Worm (Caenorhabditis elegans): ENCODE measurements around the gene ZK673.2.

The ZK673.2 gene

DNA sequence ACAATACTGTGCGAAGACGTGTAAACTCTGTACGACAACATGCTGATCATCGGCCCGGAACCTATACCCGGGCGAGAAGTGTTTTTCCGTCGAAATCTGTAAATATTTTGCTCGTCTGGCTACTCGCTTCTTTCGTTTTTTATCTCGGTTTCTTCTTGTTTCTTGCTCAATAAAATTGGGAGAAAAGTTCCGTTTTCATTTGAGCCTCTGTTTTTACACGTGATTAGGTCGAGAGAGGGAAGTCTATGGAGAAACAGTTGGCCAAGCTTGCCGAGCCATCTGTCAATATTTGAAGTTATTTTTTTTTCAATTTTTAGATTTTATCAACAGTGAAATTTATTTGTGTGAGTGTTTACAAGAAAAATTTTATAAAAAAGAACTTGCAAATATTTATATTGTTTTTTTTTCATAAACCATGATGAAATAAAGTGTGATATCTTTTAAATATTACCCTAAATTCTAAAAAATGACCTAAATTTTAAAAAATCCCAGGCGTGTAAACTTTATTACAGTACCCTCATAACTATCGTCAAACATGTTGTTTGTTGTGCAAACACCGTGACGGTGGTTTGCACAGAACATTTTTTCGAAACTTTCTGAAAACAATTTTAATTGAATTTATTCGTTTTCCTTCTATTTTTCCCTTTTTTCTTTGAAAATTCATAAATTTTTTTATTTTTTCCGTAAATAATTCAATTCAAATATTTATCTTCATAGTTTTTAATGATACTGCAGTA is 2.9 kb upstream of the ZK673.2 start (continued):
- no peak for TF ChIP-seq fkh-10 (GFP tag; optimal IDR thresholded peaks at IDR 0.05)

ce11 chrII:10445738-10446137 is 2.3 kb upstream of the ZK673.2 start:
- no peak for TF ChIP-seq ceh-24 (tag; optimal IDR thresholded peaks at IDR 0.05)
- TF ChIP-seq nfya-1 (tag; optimal IDR thresholded peaks at IDR 0.05): peak; percentile 20
- TF ChIP-seq elt-2 (tag; optimal IDR thresholded peaks at IDR 0.05): peak; percentile 15

DNA sequence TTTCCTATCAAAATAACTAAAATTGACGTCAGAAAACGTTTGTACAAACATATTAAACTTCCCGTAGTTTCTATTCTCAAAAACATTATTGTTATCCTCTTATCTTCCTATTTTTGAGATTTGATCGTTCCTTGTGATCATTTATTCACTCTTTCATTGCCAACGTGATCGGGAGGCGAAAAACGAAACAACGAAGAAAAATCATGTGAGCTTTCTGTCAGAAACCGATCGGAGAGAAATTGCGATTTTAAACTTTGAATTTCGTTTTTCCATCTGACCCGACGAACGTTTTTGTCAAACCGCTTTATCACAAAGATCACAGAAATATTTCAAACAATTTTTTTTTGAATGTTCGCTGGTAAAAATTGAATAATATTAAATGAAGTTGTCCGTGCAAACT is 1.8 kb upstream of the ZK673.2 start:
- TF ChIP-seq unc-86 (tag; optimal IDR thresholded peaks at IDR 0.05) (no peak), mec-3 (tag; optimal IDR thresholded peaks at IDR 0.05; ENCODE audit: borderline replicate concordance) (no peak), Y22D7AL.16 (tag; optimal IDR thresholded peaks at IDR 0.05) (no peak), che-1 (tag; optimal IDR thresholded peaks at IDR 0.05) (no peak), K02D7.2 (tag; optimal IDR thresholded peaks at IDR 0.05) (no peak), hlh-6 (tag; optimal IDR thresholded peaks at IDR 0.05) (no peak), ceh-19 (GFP tag; optimal IDR thresholded peaks at IDR 0.05) (no peak), sdc-2 (tag; optimal IDR thresholded peaks at IDR 0.05) (no peak), sox-2 (GFP tag; IDR thresholded peaks at IDR 0.05) (no peak), K09A11.1 (tag; optimal IDR thresholded peaks at IDR 0.05; ENCODE audit: insufficient read depth) (no peak), ama-1 (optimal IDR thresholded peaks at IDR 0.05) (no peak), elt-4 (tag; optimal IDR thresholded peaks at IDR 0.05) (no peak), ceh-30 (tag; optimal IDR thresholded peaks at IDR 0.05) (no peak), ets-4 (tag; optimal IDR thresholded peaks at IDR 0.05) (no peak), gmeb-2 (tag; optimal IDR thresholded peaks at IDR 0.05) (no peak), unc-3 (GFP tag; conservative IDR thresholded peaks at IDR 0.05) (no peak), unc-3 (tag; optimal IDR thresholded peaks at IDR 0.05) (no peak), ceh-22 (tag; optimal IDR thresholded peaks at IDR 0.05) (no peak)

DNA sequence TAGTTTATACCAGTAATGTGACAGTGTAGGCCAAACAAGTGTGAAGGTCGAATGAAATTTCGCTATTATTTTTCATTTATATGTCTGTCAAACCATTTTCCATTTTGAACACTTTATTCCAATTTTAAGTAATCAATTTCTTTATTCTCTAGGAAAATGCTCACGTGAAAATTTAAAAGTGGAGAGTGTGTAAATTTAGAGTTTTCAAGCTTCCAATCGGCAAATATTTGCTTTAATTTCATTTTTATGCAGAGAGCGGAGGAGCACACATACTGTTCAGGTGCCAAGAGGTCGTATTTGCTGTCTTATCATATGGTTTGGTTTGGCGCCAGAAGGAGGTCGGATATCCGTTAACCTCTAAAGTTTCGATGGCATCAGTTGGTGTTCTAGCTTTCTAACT is 1.3 kb upstream of the ZK673.2 start:
- no peak for TF ChIP-seq ets-4 (tag; optimal IDR thresholded peaks at IDR 0.05)
- no peak for TF ChIP-seq C38D4.7 (GFP tag; optimal IDR thresholded peaks at IDR 0.05)
- no peak for TF ChIP-seq elt-4 (tag; optimal IDR thresholded peaks at IDR 0.05)
- TF ChIP-seq T23F11.4 (GFP tag; optimal IDR thresholded peaks at IDR 0.05): no peak
- TF ChIP-seq ceh-30 (tag; optimal IDR thresholded peaks at IDR 0.05): no peak
- no peak for TF ChIP-seq ztf-16 (tag; optimal IDR thresholded peaks at IDR 0.05)

DNA sequence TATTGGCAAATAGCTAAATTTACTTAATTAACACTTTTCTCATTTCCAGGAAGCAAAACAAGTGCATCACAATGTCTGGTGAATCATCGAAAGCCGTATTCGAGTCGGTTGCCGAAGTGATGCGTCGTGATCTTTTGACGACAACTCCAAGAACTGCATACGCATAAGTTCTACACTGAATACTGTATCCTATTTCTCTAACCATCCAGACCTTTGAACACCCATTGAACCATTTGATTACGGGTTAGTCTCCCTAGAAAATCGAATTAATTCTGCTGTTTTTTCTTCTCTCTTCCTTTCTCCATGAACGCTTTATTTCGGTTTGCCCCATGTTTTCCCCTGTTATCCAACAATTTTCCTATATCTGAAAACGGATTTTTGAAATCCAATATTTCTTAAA is 1.6 kb downstream of the ZK673.2 start, which contains the start of gene lin-56:
TSS of gene lin-56 (plus strand) at position 301 of the 400 bp plus-strand sequence.
- TF ChIP-seq lim-6 (tag; optimal IDR thresholded peaks at IDR 0.05) (no peak), rnt-1 (tag; optimal IDR thresholded peaks at IDR 0.05) (no peak), ceh-24 (tag; optimal IDR thresholded peaks at IDR 0.05) (no peak), C08G9.2 (tag; optimal IDR thresholded peaks at IDR 0.05) (no peak), pros-1 (tag; optimal IDR thresholded peaks at IDR 0.05) (no peak), fkh-6 (tag; optimal IDR thresholded peaks at IDR 0.05) (no peak), syd-9 (tag; optimal IDR thresholded peaks at IDR 0.05) (no peak), ceh-34 (tag; optimal IDR thresholded peaks at IDR 0.05) (no peak)

DNA sequence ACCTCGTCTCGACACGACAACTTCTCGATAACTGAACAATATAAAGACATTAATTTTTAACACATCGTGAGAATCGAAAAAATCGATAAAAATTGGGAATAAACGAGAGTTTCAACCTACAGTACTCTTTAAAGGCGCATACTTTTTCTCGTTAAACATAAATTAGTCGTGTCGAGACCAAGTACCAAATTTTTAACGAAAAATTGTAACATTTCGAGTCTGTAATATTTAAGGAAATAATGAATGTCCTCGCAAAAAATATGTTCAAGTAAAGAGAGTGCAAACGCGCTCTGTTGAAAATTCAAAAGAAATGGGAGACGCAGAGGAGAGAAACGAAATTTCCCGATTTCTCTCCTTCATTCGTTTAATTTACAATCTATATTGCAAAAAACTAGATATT is 2.3 kb downstream of the ZK673.2 start:
- no peak for TF ChIP-seq pha-4 (tag; optimal IDR thresholded peaks at IDR 0.05)
- no peak for TF ChIP-seq hlh-30 (tag; optimal IDR thresholded peaks at IDR 0.05; ENCODE audit: insufficient read depth)

All from whole organism, late embryonic.